Worm (Caenorhabditis elegans): Measurements from ENCODE around the gene smex-2.

smex-2 gene

DNA sequence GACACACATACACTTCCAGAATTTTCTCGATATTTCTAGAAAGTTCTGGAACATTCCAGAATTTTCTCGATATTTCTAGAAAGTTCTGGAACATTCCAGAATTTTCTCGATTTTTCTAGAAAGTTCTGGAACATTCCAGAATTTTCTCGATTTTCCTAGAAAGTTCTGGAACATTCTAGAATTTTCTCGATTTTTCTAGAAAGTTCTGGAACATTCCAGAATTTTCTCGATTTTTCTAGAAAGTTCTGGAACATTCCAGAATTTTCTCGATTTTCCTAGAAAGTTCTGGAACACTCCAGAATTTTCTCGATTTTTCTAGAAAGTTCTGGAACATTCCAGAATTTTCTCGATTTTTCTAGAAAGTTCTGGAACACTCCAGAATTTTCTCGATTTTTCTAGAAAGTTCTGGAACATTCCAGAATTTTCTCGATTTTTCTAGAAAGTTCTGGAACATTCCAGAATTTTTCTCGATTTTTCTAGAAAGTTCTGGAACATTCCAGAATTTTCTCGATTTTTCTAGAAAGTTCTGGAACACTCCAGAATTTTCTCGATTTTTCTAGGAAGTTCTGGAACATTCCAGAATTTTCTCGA, 18.7 kb upstream of the smex-2 start:
- peak; percentile 57; the same call in 1 of the 2 replicates for TF ChIP-seq mab-9 (GFP tag; IDR thresholded peaks at IDR 0.05)

DNA sequence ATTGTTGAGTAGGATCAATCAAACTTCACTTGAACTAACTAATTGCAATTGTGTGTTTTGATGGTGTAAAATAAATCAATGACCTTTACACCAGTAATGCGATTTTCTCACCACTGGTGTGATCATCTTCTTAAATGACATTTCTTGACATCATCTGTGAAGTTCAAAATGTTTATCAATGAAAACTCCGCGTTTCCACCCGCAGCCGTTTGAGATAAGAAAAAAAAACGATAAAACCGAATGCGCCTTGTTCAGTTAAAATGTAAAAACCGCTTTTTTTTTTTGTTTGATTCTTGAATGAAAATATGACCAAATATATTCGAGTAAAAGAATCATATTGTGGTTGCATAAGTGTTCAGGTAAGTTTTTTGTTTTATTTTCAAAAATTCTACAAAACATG, 12.3 kb upstream of the smex-2 start, which contains the start of gene Y102A11A.1:
Y102A11A.1 (plus strand) TSS at position 223 of the 400 bp plus-strand sequence.
- peak; percentile 48 for TF ChIP-seq elt-2 (tag; optimal IDR thresholded peaks at IDR 0.05)
- no peak for TF ChIP-seq nhr-28 (tag; optimal IDR thresholded peaks at IDR 0.05)

DNA sequence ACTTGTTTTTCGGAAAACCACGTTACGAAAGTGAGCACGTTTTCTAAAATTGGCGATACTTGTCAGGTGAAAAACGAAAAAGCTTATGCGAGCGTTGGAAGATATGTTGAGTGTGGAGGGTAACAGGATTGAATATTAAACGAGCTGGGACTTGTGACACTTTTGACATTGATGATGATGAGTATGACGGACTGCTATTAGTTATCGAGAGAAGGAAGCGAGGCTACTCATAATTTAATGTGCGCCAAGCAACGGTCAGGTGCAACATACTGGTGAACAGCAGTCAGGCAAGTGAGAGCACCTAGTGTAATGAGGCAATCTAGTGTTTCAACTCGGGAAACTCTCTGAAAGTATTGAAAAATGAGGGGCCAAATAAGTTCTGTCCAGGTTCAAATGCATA, 11.0 kb upstream of the smex-2 start:
- no peak for TF ChIP-seq ztf-11 (tag; optimal IDR thresholded peaks at IDR 0.05)
- TF ChIP-seq ceh-63 (GFP tag; optimal IDR thresholded peaks at IDR 0.05): peak; percentile 42
- no peak for TF ChIP-seq nhr-77 (tag; optimal IDR thresholded peaks at IDR 0.05)

DNA sequence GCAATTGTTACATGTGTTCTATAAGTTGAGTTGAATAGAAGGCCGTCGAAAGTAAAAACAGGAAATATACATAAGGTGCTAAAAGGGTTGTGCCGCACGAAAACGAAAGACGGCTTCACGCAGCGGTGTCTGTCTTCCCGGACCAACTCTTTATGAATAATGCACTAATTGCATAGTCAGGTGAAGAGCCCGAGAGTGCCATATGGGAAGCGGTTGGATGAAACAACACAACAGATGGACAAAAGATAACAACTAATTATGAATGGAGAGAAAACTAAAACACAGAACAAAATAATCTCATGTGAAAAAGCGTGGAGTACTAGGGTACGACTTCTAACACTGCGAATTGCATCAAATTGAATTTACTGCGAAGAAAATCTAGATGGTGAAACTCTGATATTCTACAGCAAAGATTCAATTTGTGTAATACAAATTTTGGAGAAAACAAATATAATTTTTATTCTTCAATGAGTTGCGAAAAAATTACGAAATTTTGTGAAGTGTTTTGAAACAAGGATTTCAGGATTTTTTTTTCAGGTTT, 9.7 kb upstream of the smex-2 start:
- TF ChIP-seq unc-86 (tag; optimal IDR thresholded peaks at IDR 0.05) (no peak), skn-1 (tag; optimal IDR thresholded peaks at IDR 0.05) (no peak), lin-14 (GFP tag; optimal IDR thresholded peaks at IDR 0.05) (peak; percentile 12), fkh-10 (GFP tag; optimal IDR thresholded peaks at IDR 0.05) (peak; percentile 43), elt-3 (tag; optimal IDR thresholded peaks at IDR 0.05) (no peak), nhr-85 (tag) (no peak), grh-1 (GFP tag; IDR thresholded peaks at IDR 0.05) (no peak), unc-98 (GFP tag; IDR thresholded peaks at IDR 0.05) (no peak), Y116A8C.19 (tag; optimal IDR thresholded peaks at IDR 0.05; ENCODE audit: borderline replicate concordance) (no peak), ceh-8 (GFP tag; optimal IDR thresholded peaks at IDR 0.05) (peak; percentile 21), lin-35 (GFP tag; optimal IDR thresholded peaks at IDR 0.05) (no peak)

DNA sequence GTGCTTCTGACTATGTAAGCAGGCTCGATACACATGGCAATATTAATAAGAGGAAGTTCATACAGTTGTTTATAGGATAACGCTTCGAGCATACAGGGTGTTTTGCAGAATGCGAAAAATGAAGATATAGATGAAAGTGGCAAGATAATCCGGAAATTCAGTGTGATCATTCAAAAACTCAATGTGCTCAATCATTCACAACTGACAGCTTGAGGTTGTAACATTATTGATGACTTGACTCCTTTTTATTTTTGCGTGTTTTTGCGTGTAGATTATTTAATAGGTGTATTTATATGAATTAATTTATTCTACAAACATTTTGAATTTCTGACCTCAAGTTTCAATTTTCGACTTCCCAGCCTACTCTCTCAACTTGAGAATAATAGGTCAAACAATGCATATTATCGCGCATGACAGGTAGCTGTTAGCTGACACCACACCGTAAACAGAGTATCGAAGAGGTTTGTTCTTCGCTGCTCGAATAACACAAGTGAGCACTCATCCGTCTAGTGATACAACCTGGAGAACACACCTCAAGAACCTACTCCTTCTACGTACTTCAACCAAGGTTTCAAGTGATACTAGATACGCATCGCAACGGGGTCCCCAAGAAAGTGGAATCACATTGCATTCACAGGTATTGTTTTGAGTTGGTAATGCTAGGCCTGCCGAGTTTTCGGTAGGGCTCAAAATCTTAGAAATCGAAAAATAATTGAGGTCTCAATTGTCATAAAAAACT, 8.1 kb upstream of the smex-2 start:
- TF ChIP-seq zag-1 (tag; optimal IDR thresholded peaks at IDR 0.05) (no peak), pax-3 (tag; optimal IDR thresholded peaks at IDR 0.05) (no peak), nhr-71 (tag; optimal IDR thresholded peaks at IDR 0.05) (no peak)

DNA sequence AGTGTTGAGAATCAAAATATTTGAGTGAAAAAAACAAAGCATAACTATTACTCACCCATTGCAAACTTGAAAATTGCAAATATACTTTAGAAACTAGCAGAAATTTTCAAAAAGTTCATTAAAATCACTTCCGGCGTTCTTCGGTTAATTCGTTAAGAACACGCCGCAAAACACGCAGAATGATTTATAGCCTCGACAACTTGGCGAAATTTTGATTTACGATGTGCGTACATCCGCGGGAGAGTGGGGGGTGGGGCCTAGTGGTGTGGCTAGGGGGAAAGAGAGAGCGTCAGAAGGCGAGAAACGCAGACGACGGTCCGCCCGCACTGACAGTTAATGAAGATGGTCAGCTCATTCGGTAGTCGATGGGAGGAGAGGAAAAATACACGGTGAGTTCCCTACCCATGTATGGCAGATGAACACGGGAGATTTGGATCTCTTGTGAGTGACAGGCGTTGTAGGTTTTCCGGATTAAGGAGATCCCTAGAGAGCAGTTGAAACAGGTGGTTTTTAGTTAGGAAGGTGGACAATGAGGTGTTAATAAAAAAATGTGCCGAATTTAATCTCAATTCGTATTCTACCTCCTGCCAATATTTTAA, 7.0 kb upstream of the smex-2 start, which contains the start of gene igcm-4:
igcm-4 (minus strand) TSS at position 237 of the 599 bp plus-strand sequence.
- TF ChIP-seq fkh-4 (tag; optimal IDR thresholded peaks at IDR 0.05; ENCODE audit: borderline replicate concordance) (no peak), lin-14 (GFP tag; optimal IDR thresholded peaks at IDR 0.05) (peak; percentile 46), ama-1 (optimal IDR thresholded peaks at IDR 0.05) (no peak), snu-23 (GFP tag; optimal IDR thresholded peaks at IDR 0.05) (no peak), nhr-90 (tag; optimal IDR thresholded peaks at IDR 0.05; ENCODE audit: poor library complexity) (no peak), blmp-1 (tag; optimal IDR thresholded peaks at IDR 0.05) (peak; percentile 51), mab-9 (GFP tag; IDR thresholded peaks at IDR 0.05) (0 out of 2 replicates have a peak, but pooled peaks have one; percentile 30), rnt-1 (tag; optimal IDR thresholded peaks at IDR 0.05) (no peak), nhr-85 (tag) (peak; percentile 26), elt-2 (tag; optimal IDR thresholded peaks at IDR 0.05) (no peak), efl-1 (optimal IDR thresholded peaks at IDR 0.05) (no peak), efl-1 (GFP tag; optimal IDR thresholded peaks at IDR 0.05 in 1 of 2) (no peak), ceh-90 (tag; optimal IDR thresholded peaks at IDR 0.05) (no peak)
